Fruit fly (Drosophila melanogaster) whole organism, embryonic: Measurements from ENCODE around the gene CG43248.

Experiments
- Atf6 ChIP-seq: fragments of 200-800 bp; sonication (Bioruptor generic); IDR thresholded peaks from 2 replicates; pipeline ENCODE4 v1.3.6; 2022; ENCODE audit warnings: missing biosample characterization, missing genetic modification characterization
- Awh ChIP-seq: fragments of 200-800 bp; sonication (Bioruptor generic); IDR thresholded peaks from 2 replicates; pipeline ENCODE4, ENCODE4 v1.3.6; 2022; ENCODE audit warnings: missing biosample characterization, missing genetic modification characterization
- B-H1 ChIP-seq: fragments of 200-800 bp; sonication (Bioruptor generic); IDR thresholded peaks from 3 replicates; pipeline ENCODE4 v1.3.6; 2022; ENCODE audit warnings: missing biosample characterization, missing genetic modification characterization
- Bteb2 ChIP-seq: fragments of 200-800 bp; sonication (Bioruptor generic); optimal IDR thresholded peaks from 2 replicates; lab custom pipeline; 2016; ENCODE audit warnings: missing biosample characterization, missing genetic modification characterization
- CG11696 ChIP-seq: fragments of 200-800 bp; sonication (Bioruptor generic); IDR thresholded peaks from 2 replicates; pipeline ENCODE4 v1.3.6; 2022; ENCODE audit warnings: missing biosample characterization, missing genetic modification characterization
- CG12236 ChIP-seq: fragments of 200-800 bp; sonication (Bioruptor generic); optimal IDR thresholded peaks from 2 replicates; lab custom pipeline; 2016; ENCODE audit warnings: missing biosample characterization, missing genetic modification characterization
- CG12769 ChIP-seq: fragments of 200-800 bp; sonication (Bioruptor generic); optimal IDR thresholded peaks from 2 replicates; lab custom pipeline; 2019; ENCODE audit warnings: missing biosample characterization, mild to moderate bottlenecking, missing genetic modification characterization, moderate library complexity
- CG14965 ChIP-seq: fragments of 200-800 bp; sonication (Bioruptor generic); optimal IDR thresholded peaks from 2 replicates; lab custom pipeline; 2016; ENCODE audit warnings: missing biosample characterization, missing genetic modification characterization, borderline replicate concordance
- CG17385 ChIP-seq: fragments of 200-800 bp; sonication (Bioruptor generic); optimal IDR thresholded peaks from 3 replicates; lab custom pipeline; 2018; ENCODE audit warnings: missing biosample characterization, mild to moderate bottlenecking, missing genetic modification characterization
- CG17829 ChIP-seq: fragments of 200-800 bp; optimal IDR thresholded peaks from 2 replicates; lab custom pipeline; 2019; ENCODE audit warnings: missing biosample characterization, mild to moderate bottlenecking, missing genetic modification characterization, moderate library complexity
- CG18011 ChIP-seq: fragments of 200-800 bp; sonication (Bioruptor generic); optimal IDR thresholded peaks from 2 replicates; lab custom pipeline; 2017; ENCODE audit warnings: missing biosample characterization, missing genetic modification characterization, mild to moderate bottlenecking, moderate library complexity, missing genotype
- CG2202 ChIP-seq: fragments of 200-800 bp; sonication (Bioruptor generic); optimal IDR thresholded peaks from 2 replicates; lab custom pipeline; 2018; ENCODE audit warnings: missing biosample characterization, mild to moderate bottlenecking, missing genetic modification characterization
- CG34224 ChIP-seq: fragments of 200-800 bp; sonication (Bioruptor generic); IDR thresholded peaks from 3 replicates; pipeline ENCODE4 v1.3.6; 2022; ENCODE audit warnings: missing biosample characterization, missing genetic modification characterization; ENCODE audit not compliant: partially characterized antibody
- CG4282 ChIP-seq: fragments of 200-800 bp; sonication (Bioruptor generic); optimal IDR thresholded peaks from 2 replicates; lab custom pipeline; 2016; ENCODE audit warnings: missing biosample characterization, missing genetic modification characterization
- CG4730 ChIP-seq: fragments of 200-800 bp; sonication (Bioruptor generic); IDR thresholded peaks from 2 replicates; pipeline ENCODE4 v1.3.6; 2022; ENCODE audit warnings: missing biosample characterization, missing genetic modification characterization
- CG6791 ChIP-seq: fragments of 200-800 bp; sonication (Bioruptor generic); IDR thresholded peaks from 3 replicates; pipeline ENCODE4 v1.3.6; 2022; ENCODE audit warnings: missing biosample characterization, missing genetic modification characterization; ENCODE audit not compliant: partially characterized antibody
- CG7357 ChIP-seq: fragments of 200-800 bp; sonication (Bioruptor generic); IDR thresholded peaks from 3 replicates; pipeline ENCODE4 v1.3.6; 2022; ENCODE audit warnings: missing biosample characterization, missing genetic modification characterization
- CG8281 ChIP-seq: fragments of 200-800 bp; sonication (Bioruptor generic); optimal IDR thresholded peaks from 2 replicates; lab custom pipeline; 2018; ENCODE audit warnings: missing biosample characterization, mild to moderate bottlenecking, missing genetic modification characterization, moderate library complexity
- CG8765 ChIP-seq: fragments of 200-800 bp; sonication (Bioruptor generic); IDR thresholded peaks from 2 replicates; pipeline ENCODE4 v1.3.6; 2022; ENCODE audit warnings: missing biosample characterization, missing genetic modification characterization
- CkIIα-i1 ChIP-seq: fragments of 200-800 bp; sonication (Bioruptor generic); IDR thresholded peaks from 2 replicates; pipeline ENCODE4 v1.3.6; 2022; ENCODE audit warnings: missing biosample characterization, missing genetic modification characterization
- Dad ChIP-seq: fragments of 200-800 bp; sonication (Bioruptor generic); optimal IDR thresholded peaks from 3 replicates; lab custom pipeline; 2016; ENCODE audit warnings: missing biosample characterization, missing genetic modification characterization
- Dp ChIP-seq: fragments of 200-800 bp; sonication (Bioruptor generic); optimal IDR thresholded peaks from 2 replicates; lab custom pipeline; 2018; ENCODE audit warnings: missing biosample characterization, mild to moderate bottlenecking, missing genetic modification characterization, moderate library complexity
- Dref ChIP-seq: fragments of 200-800 bp; sonication (Bioruptor generic); IDR thresholded peaks from 2 replicates; pipeline ENCODE4 v1.3.6; 2022; ENCODE audit warnings: missing biosample characterization, missing genetic modification characterization
- E2f1 ChIP-seq: fragments of 200-800 bp; sonication (Bioruptor generic); IDR thresholded peaks from 2 replicates; pipeline ENCODE4 v1.3.6; 2022; ENCODE audit warnings: missing biosample characterization, missing genetic modification characterization
- Fer1 ChIP-seq: fragments of 200-800 bp; sonication (Bioruptor generic); optimal IDR thresholded peaks from 2 replicates; lab custom pipeline; 2017; ENCODE audit warnings: missing biosample characterization, mild to moderate bottlenecking, missing genetic modification characterization
- HHEX ChIP-seq: fragments of 200-800 bp; sonication (Bioruptor generic); optimal IDR thresholded peaks from 3 replicates; lab custom pipeline; 2017; ENCODE audit warnings: missing biosample characterization, mild to moderate bottlenecking, missing genetic modification characterization, missing genetic modification reagents
- Med ChIP-seq: fragments of 200-800 bp; sonication (Bioruptor generic); peaks from one replicate; lab custom pipeline; 2016; ENCODE audit warnings: missing biosample characterization, missing genetic modification characterization, mild to moderate bottlenecking, inconsistent platforms, moderate library complexity
- Rx ChIP-seq: fragments of 200-800 bp; sonication (Bioruptor generic); IDR thresholded peaks from 2 replicates; pipeline ENCODE4 v1.3.6; 2022; ENCODE audit warnings: missing biosample characterization, missing genetic modification characterization
- Vsx1 ChIP-seq: fragments of 200-800 bp; sonication (Bioruptor generic); optimal IDR thresholded peaks from 2 replicates; lab custom pipeline; 2017; ENCODE audit warnings: missing biosample characterization, mild to moderate bottlenecking, missing genetic modification characterization, missing genetic modification reagents
- Xbp1 ChIP-seq: fragments of 200-800 bp; sonication (Bioruptor generic); optimal IDR thresholded peaks from 3 replicates; lab custom pipeline; 2016; ENCODE audit warnings: missing biosample characterization, mild to moderate bottlenecking, missing genetic modification characterization
- bcd ChIP-seq: fragments of 200-800 bp; sonication (Bioruptor generic); optimal IDR thresholded peaks from 2 replicates; lab custom pipeline; 2017; ENCODE audit warnings: missing biosample characterization, mild to moderate bottlenecking, missing genetic modification characterization
- chn ChIP-seq: fragments of 200-800 bp; sonication (Bioruptor generic); optimal IDR thresholded peaks from 2 replicates; lab custom pipeline; 2016; ENCODE audit warnings: missing biosample characterization, missing genetic modification characterization
- ci ChIP-seq: fragments of 200-800 bp; sonication (Bioruptor generic); IDR thresholded peaks from 3 replicates; pipeline ENCODE4 v1.3.6; 2022; ENCODE audit warnings: missing biosample characterization, missing genetic modification characterization
- ems ChIP-seq: fragments of 200-800 bp; sonication (Bioruptor generic); optimal IDR thresholded peaks from 3 replicates; lab custom pipeline; 2016; ENCODE audit warnings: missing biosample characterization, missing genetic modification characterization
- grau ChIP-seq: fragments of 200-800 bp; optimal IDR thresholded peaks from 3 replicates; lab custom pipeline; 2019; ENCODE audit warnings: missing biosample characterization, mild to moderate bottlenecking, missing genetic modification characterization, moderate library complexity
- gt ChIP-seq: fragments of 200-800 bp; sonication (Bioruptor generic); IDR thresholded peaks from 2 replicates; pipeline ENCODE4 v1.3.6; 2022; ENCODE audit warnings: missing biosample characterization, missing genetic modification characterization
- jigr1 ChIP-seq: fragments of 200-800 bp; sonication (Bioruptor generic); IDR thresholded peaks from 3 replicates; pipeline ENCODE4 v1.3.6; 2022; ENCODE audit warnings: missing biosample characterization, missing genetic modification characterization
- kah ChIP-seq: fragments of 200-800 bp; sonication (Bioruptor generic); optimal IDR thresholded peaks from 2 replicates; lab custom pipeline; 2018; ENCODE audit warnings: missing biosample characterization, mild to moderate bottlenecking, missing genetic modification characterization
- kay ChIP-seq: fragments of 200-800 bp; sonication (Bioruptor generic); optimal IDR thresholded peaks from 2 replicates; lab custom pipeline; 2016; ENCODE audit warnings: missing biosample characterization, missing genetic modification characterization
- lilli ChIP-seq: fragments of 200-800 bp; sonication (Bioruptor generic); optimal IDR thresholded peaks from 3 replicates; lab custom pipeline; 2016; ENCODE audit warnings: missing biosample characterization, missing genetic modification characterization
- mld ChIP-seq: fragments of 200-800 bp; sonication (Bioruptor generic); IDR thresholded peaks from 3 replicates; pipeline ENCODE4 v1.3.6; 2022; ENCODE audit warnings: missing biosample characterization, missing genetic modification characterization; ENCODE audit not compliant: partially characterized antibody
- otp ChIP-seq: fragments of 200-800 bp; sonication (Bioruptor generic); IDR thresholded peaks from 3 replicates; pipeline ENCODE4, ENCODE4 v1.3.6; 2022; ENCODE audit warnings: missing biosample characterization, missing genetic modification characterization
- p53 ChIP-seq: fragments of 200-800 bp; sonication (Bioruptor generic); optimal IDR thresholded peaks from 2 replicates; lab custom pipeline; 2016; ENCODE audit warnings: missing biosample characterization, missing genetic modification characterization
- pfk ChIP-seq: fragments of 200-800 bp; sonication (Bioruptor generic); optimal IDR thresholded peaks from 2 replicates; lab custom pipeline; 2018; ENCODE audit warnings: missing biosample characterization, mild to moderate bottlenecking, missing genetic modification characterization, moderate library complexity
- rib ChIP-seq: fragments of 200-800 bp; sonication (Bioruptor generic); IDR thresholded peaks from 2 replicates; pipeline ENCODE4 v1.3.6; 2022; ENCODE audit warnings: missing biosample characterization, missing genetic modification characterization
- sc ChIP-seq, 3 experiments: fragments of >200 bp in 2 of 3; fragments of 200-800 bp in 1 of 3; sonication (Bioruptor generic) in 1 of 3; optimal IDR thresholded peaks; 2 replicates in 2 of 3; 3 replicates in 1 of 3; lab custom pipeline; 2017; ENCODE audit warnings: mild to moderate bottlenecking in 1 of 3, missing biosample characterization in 1 of 3, missing genetic modification characterization in 1 of 3, missing genetic modification reagents in 1 of 3
- sd ChIP-seq: fragments of 200-800 bp; sonication (Bioruptor generic); optimal IDR thresholded peaks from 3 replicates; lab custom pipeline; 2018; ENCODE audit warnings: missing biosample characterization, mild to moderate bottlenecking, missing genetic modification characterization, moderate library complexity
- ttk ChIP-seq: fragments of 200-800 bp; sonication (Bioruptor generic); IDR thresholded peaks from 2 replicates; pipeline ENCODE4 v2.1.2; 2022; ENCODE audit warnings: missing biosample characterization, missing genetic modification characterization
- unpg ChIP-seq: fragments of 200-800 bp; sonication (Bioruptor generic); optimal IDR thresholded peaks from 3 replicates; lab custom pipeline; 2018; ENCODE audit warnings: missing biosample characterization, mild to moderate bottlenecking, missing genetic modification characterization, moderate library complexity
- zen ChIP-seq: fragments of 200-800 bp; sonication (Bioruptor generic); optimal IDR thresholded peaks from 3 replicates; lab custom pipeline; 2018; ENCODE audit warnings: missing biosample characterization, mild to moderate bottlenecking, missing genetic modification characterization, moderate library complexity

Gene CG43248

dm6 chr3L:15508233-15508632, 23.0 kb downstream of the CG43248 start, which contains the start of gene CG7841 (continued):
- TF ChIP-seq CkIIα-i1 (GFP tag; lab: Robert Waterston, UW) (no peak), Fer1 (GFP tag; lab: Kevin White, UChicago) (peak; percentile 99), CG34224 (GFP tag; lab: Robert Waterston, UW) (no peak), Dref (GFP tag; lab: Robert Waterston, UW) (0 out of 2 replicates have a peak, but pooled peaks have one; percentile 31), CG12236 (GFP tag; lab: Kevin White, UChicago) (peak; percentile 96), B-H1 (GFP tag; lab: Robert Waterston, UW) (peak; percentile 91; the same call in 2 of the 3 replicates), pfk (peak; percentile 81), CG7357 (GFP tag; lab: Robert Waterston, UW) (peak; percentile 83), CG12769 (tag; lab: Kevin White, UChicago) (peak; percentile 98), Dp (GFP tag; lab: Kevin White, UChicago) (peak; percentile 87), CG8765 (GFP tag; lab: Robert Waterston, UW) (no peak), chn (GFP tag; lab: Kevin White, UChicago) (peak; percentile 97), zen (tag; lab: Kevin White, UChicago) (peak; percentile 91), Atf6 (peak; percentile 98), E2f1 (GFP tag; lab: Robert Waterston, UW) (peak; percentile 93), p53 (GFP tag; lab: Kevin White, UChicago) (peak; percentile 92), kah (GFP tag; lab: Kevin White, UChicago) (peak; percentile 97), CG18011 (peak; percentile 91), CG17829 (tag; lab: Kevin White, UChicago) (peak; percentile 99), rib (GFP tag; lab: Robert Waterston, UW) (peak; percentile 95), gt (GFP tag; lab: Robert Waterston, UW) (peak; percentile 66), CG4282 (peak; percentile 93), grau (tag; lab: Kevin White, UChicago) (peak; percentile 98), ci (GFP tag; lab: Robert Waterston, UW) (peak; percentile 99), Bteb2 (GFP tag; lab: Kevin White, UChicago) (peak; percentile 97), CG4730 (GFP tag; lab: Robert Waterston, UW) (peak; percentile 84; the same call in 1 of the 2 replicates), sc (optimal IDR thresholded peaks at IDR 0.05; lab: Kevin White, UChicago) (no peak), sc (GFP tag; optimal IDR thresholded peaks at IDR 0.05; lab: Kevin White, UChicago) (peak; percentile 95), mld (GFP tag; lab: Robert Waterston, UW) (no peak), ems (GFP tag; lab: Kevin White, UChicago) (peak; percentile 97), Xbp1 (GFP tag; lab: Kevin White, UChicago) (peak; percentile 97), CG14965 (GFP tag; lab: Kevin White, UChicago) (peak; percentile 84), otp (GFP tag; lab: Robert Waterston, UW) (peak; percentile 96), Med (GFP tag; lab: Kevin White, UChicago) (peak; percentile 100), CG6791 (GFP tag; lab: Robert Waterston, UW) (no peak), Awh (GFP tag; lab: Robert Waterston, UW) (peak; percentile 97), Rx (no peak; the same call in none of the 2 replicates), unpg (GFP tag; lab: Kevin White, UChicago) (peak; percentile 99), lilli (GFP tag; lab: Kevin White, UChicago) (peak; percentile 98), ttk (peak; percentile 94), HHEX (GFP tag; lab: Kevin White, UChicago) (peak; percentile 98), CG11696 (peak; percentile 91), CG2202 (tag; lab: Kevin White, UChicago) (peak; percentile 99), CG8281 (tag; lab: Kevin White, UChicago) (peak; percentile 89), Vsx1 (GFP tag; lab: Kevin White, UChicago) (peak; percentile 95), kay (GFP tag; lab: Kevin White, UChicago) (peak; percentile 93), bcd (GFP tag; lab: Kevin White, UChicago) (peak; percentile 96), jigr1 (no peak; the same call in 1 of the 3 replicates), CG17385 (GFP tag; lab: Kevin White, UChicago) (peak; percentile 97), Dad (GFP tag; lab: Kevin White, UChicago) (peak; percentile 96), sd (peak; percentile 90)
